Worm (Caenorhabditis elegans) whole organism, L4/young adult: Measurements from ENCODE around the gene let-99.

ENCODE experiments used
- W03F9.2 ChIP-seq: fragments of 150-350 bp; optimal IDR thresholded peaks from 2 replicates; lab custom pipeline; 2014; ENCODE audit warnings: missing biosample characterization, missing genetic modification characterization
- dao-5 ChIP-seq: sonication (generic microtip); optimal IDR thresholded peaks from 2 replicates; lab custom pipeline; 2016; ENCODE audit warnings: missing genotype, missing genetic modification characterization, moderate library complexity, missing compliant biosample characterization

- TF ChIP-seq dao-5 (no peak), W03F9.2 (no peak)
These were observed 21.7 kb upstream of the let-99 start for ce11 chrIV:12545902-12546301.
